Worm (Caenorhabditis elegans) whole organism, early embryonic: Measurements from ENCODE around the gene R31.2.
A peak's percentile ranks its signal among the peaks of the same experiment; 100 is the strongest.

Experiments used
- B0310.2 ChIP-seq: sonication (generic microtip); optimal IDR thresholded peaks from 2 replicates; lab custom pipeline; 2016; ENCODE audit warnings: mild to moderate bottlenecking, missing genetic modification characterization, missing compliant biosample characterization
- F13C5.2 ChIP-seq: sonication (generic microtip); optimal IDR thresholded peaks from 2 replicates; lab custom pipeline; 2017; ENCODE audit warnings: mild to moderate bottlenecking, missing genetic modification characterization, inconsistent platforms, missing compliant biosample characterization
- aly-1 ChIP-seq: sonication (generic microtip); optimal IDR thresholded peaks from 2 replicates; lab custom pipeline; 2016; ENCODE audit warnings: missing genetic modification characterization, missing compliant biosample characterization
- ama-1 ChIP-seq: fragments of 150-350 bp; optimal IDR thresholded peaks from 2 replicates; lab custom pipeline; 2014
- ceh-13 ChIP-seq: fragments of 200-800 bp; sonication (Bioruptor generic); optimal IDR thresholded peaks from 2 replicates; lab custom pipeline; 2018; ENCODE audit warnings: mild to moderate bottlenecking, missing genetic modification characterization, missing compliant biosample characterization
- ceh-36 ChIP-seq: sonication (generic microtip); optimal IDR thresholded peaks from 2 replicates; lab custom pipeline; 2016; ENCODE audit warnings: missing genetic modification characterization, inconsistent platforms, missing compliant biosample characterization
- ets-7 ChIP-seq: sonication (generic microtip); optimal IDR thresholded peaks from 2 replicates; lab custom pipeline; 2016; ENCODE audit warnings: missing genotype, missing genetic modification characterization, missing compliant biosample characterization
- flt-1 ChIP-seq: fragments of 200-800 bp; sonication (Bioruptor generic); IDR thresholded peaks from 2 replicates; pipeline ENCODE4 v1.3.6; 2022; ENCODE audit warnings: missing genetic modification characterization, missing compliant biosample characterization
- hmbx-1 ChIP-seq: sonication (generic microtip); optimal IDR thresholded peaks from 2 replicates; lab custom pipeline; 2016; ENCODE audit warnings: mild to moderate bottlenecking, missing genetic modification characterization, missing compliant biosample characterization
- pes-1 ChIP-seq: fragments of 200-800 bp; sonication (Bioruptor generic); IDR thresholded peaks from 2 replicates; pipeline ENCODE4 v1.3.6; 2022; ENCODE audit warnings: missing genetic modification reagents, missing genetic modification characterization, missing compliant biosample characterization
- scrt-1 ChIP-seq: fragments of 200-800 bp; sonication (Bioruptor generic); IDR thresholded peaks from 2 replicates; pipeline ENCODE4 v1.3.6; 2022; ENCODE audit warnings: missing genetic modification characterization, missing compliant biosample characterization
- sea-1 ChIP-seq: fragments of 200-800 bp; sonication (Bioruptor generic); conservative IDR thresholded peaks from 2 replicates; pipeline ENCODE4 v1.3.6; 2022; ENCODE audit warnings: missing genetic modification characterization, missing compliant biosample characterization
- tbx-11 ChIP-seq: fragments of 200-800 bp; sonication (Bioruptor generic); IDR thresholded peaks from 2 replicates; pipeline ENCODE4 v1.3.6; 2022; ENCODE audit warnings: missing genetic modification characterization, missing compliant biosample characterization

The R31.2 gene

ce11 chrV:11952854-11953447 is 35.6 kb downstream of the R31.2 start:
- TF ChIP-seq flt-1 (no peak), tbx-11 (GFP tag; lab: Robert Waterston, UW) (no peak), ceh-13 (GFP tag; lab: Kevin White, UChicago) (no peak), ets-7 (no peak)

ce11 chrV:11953621-11954020 is 36.2 kb downstream of the R31.2 start:
- no peak for TF ChIP-seq ets-7
- no peak for TF ChIP-seq F13C5.2 (tag; lab: Kevin White, UChicago)

ce11 chrV:11955617-11956016 is 38.2 kb downstream of the R31.2 start:
- no peak for TF ChIP-seq ceh-13 (GFP tag; lab: Kevin White, UChicago)
- no peak for TF ChIP-seq sea-1 (GFP tag; lab: Robert Waterston, UW)
- TF ChIP-seq flt-1: no peak
- no peak for TF ChIP-seq scrt-1 (GFP tag; lab: Robert Waterston, UW)

- TF ChIP-seq ama-1 (lab: Kevin White, UChicago): peak; percentile 44
- no peak for TF ChIP-seq F13C5.2 (tag; lab: Kevin White, UChicago)
These were observed 41.2 kb downstream of the R31.2 start, which contains the start of gene F58H1.5 for ce11 chrV:11958343-11959291. Gene F58H1.5 (plus strand): TSS chrV:11958393.

- TF ChIP-seq ceh-36 (tag; lab: Kevin White, UChicago) (no peak), aly-1 (tag; lab: Kevin White, UChicago) (no peak), tbx-11 (GFP tag; lab: Robert Waterston, UW) (no peak)
These were observed 42.9 kb downstream of the R31.2 start for ce11 chrV:11960084-11960830.

- peak; percentile 18 for TF ChIP-seq B0310.2 (tag; lab: Kevin White, UChicago)
- TF ChIP-seq pes-1 (GFP tag; lab: Robert Waterston, UW): 0 out of 2 replicates have a peak, but pooled peaks have one; percentile 31
- no peak for TF ChIP-seq ama-1 (lab: Kevin White, UChicago)
- TF ChIP-seq ets-7: no peak
These were observed 43.4 kb downstream of the R31.2 start for ce11 chrV:11960831-11961190.

- no peak for TF ChIP-seq flt-1
- TF ChIP-seq aly-1 (tag; lab: Kevin White, UChicago): no peak
- TF ChIP-seq hmbx-1 (tag; lab: Kevin White, UChicago): no peak
- no peak for TF ChIP-seq ceh-36 (tag; lab: Kevin White, UChicago)
These were observed 47.4 kb downstream of the R31.2 start, which contains the start of gene F58H1.7 for ce11 chrV:11964723-11965122. Gene F58H1.7 (minus strand): TSS chrV:11964823.
